Comparison of ENCODE assay signal across 1 fruit fly cellular context in genomic region chr3R:23314332-23314731, dm6.
A peak's percentile ranks its signal among the peaks of the same experiment; 100 is the strongest.
TF ChIP-seq lines count a peak whose summit lies in the region.

No protein-coding gene starts in this region.

TF ChIP-seq in whole organism, embryonic, 481 proteins besides CTCF, POLR2A, EP300 and RAD21 (continued from another document):
- TF ChIP-seq sna (GFP tag; IDR thresholded peaks at IDR 0.05; lab: Robert Waterston, UW; ENCODE audit: partially characterized antibody) (no peak), chinmo (GFP tag; IDR thresholded peaks at IDR 0.05; lab: Robert Waterston, UW; ENCODE audit: partially characterized antibody) (peak; percentile 94), lov (optimal IDR thresholded peaks at IDR 0.05; lab: Kevin White, UChicago) (no peak), lov (GFP tag; IDR thresholded peaks at IDR 0.05; lab: Robert Waterston, UW) (peak; percentile 55; the same call in 1 of the 3 replicates), GATAe (GFP tag; conservative IDR thresholded peaks at IDR 0.05; lab: Robert Waterston, UW) (no peak), CG10462 (GFP tag; optimal IDR thresholded peaks at IDR 0.05; lab: Kevin White, UChicago) (no peak), bab2 (GFP tag; optimal IDR thresholded peaks at IDR 0.05; lab: Kevin White, UChicago) (no peak), phol (tag; optimal IDR thresholded peaks at IDR 0.05; lab: Kevin White, UChicago) (peak; percentile 42), CG9215 (GFP tag; IDR thresholded peaks at IDR 0.05; lab: Robert Waterston, UW) (no peak), ara (GFP tag; IDR thresholded peaks at IDR 0.05; lab: Robert Waterston, UW) (no peak), sug (tag; optimal IDR thresholded peaks at IDR 0.05; lab: Kevin White, UChicago) (peak; percentile 14), hbn (GFP tag; IDR thresholded peaks at IDR 0.05; lab: Robert Waterston, UW; ENCODE audit: partially characterized antibody) (no peak; the same call in 1 of the 2 replicates), Doc3 (GFP tag; IDR thresholded peaks at IDR 0.05; lab: Robert Waterston, UW; ENCODE audit: partially characterized antibody) (no peak), CG43689 (GFP tag; IDR thresholded peaks at IDR 0.05; lab: Robert Waterston, UW) (no peak), grn (GFP tag; optimal IDR thresholded peaks at IDR 0.05; lab: Kevin White, UChicago) (no peak), Hand (GFP tag; optimal IDR thresholded peaks at IDR 0.05; lab: Kevin White, UChicago) (no peak), oc (tag; optimal IDR thresholded peaks at IDR 0.05; lab: Kevin White, UChicago) (peak; percentile 50), lilli (GFP tag; optimal IDR thresholded peaks at IDR 0.05; lab: Kevin White, UChicago) (no peak), NC2α (GFP tag; optimal IDR thresholded peaks at IDR 0.05; lab: Kevin White, UChicago) (peak; percentile 71), CG15011 (GFP tag; optimal IDR thresholded peaks at IDR 0.05; lab: Kevin White, UChicago) (peak; percentile 18), CG30403 (GFP tag; optimal IDR thresholded peaks at IDR 0.05; lab: Kevin White, UChicago) (no peak), gce (GFP tag; IDR thresholded peaks at IDR 0.05; lab: Robert Waterston, UW) (peak; percentile 77; the same call in 2 of the 3 replicates), Rx (GFP tag; IDR thresholded peaks at IDR 0.05; lab: Robert Waterston, UW) (no peak), trh (GFP tag; optimal IDR thresholded peaks at IDR 0.05; lab: Kevin White, UChicago) (no peak), Abd-B (GFP tag; optimal IDR thresholded peaks at IDR 0.05; lab: Kevin White, UChicago) (no peak), tna (GFP tag; IDR thresholded peaks at IDR 0.05; lab: Robert Waterston, UW; ENCODE audit: partially characterized antibody) (no peak), ro (GFP tag; IDR thresholded peaks at IDR 0.05; lab: Robert Waterston, UW) (no peak), CG3995 (GFP tag; optimal IDR thresholded peaks at IDR 0.05; lab: Kevin White, UChicago) (no peak), esg (GFP tag; conservative IDR thresholded peaks at IDR 0.05; lab: Robert Waterston, UW) (no peak), ssp (GFP tag; IDR thresholded peaks at IDR 0.05; lab: Robert Waterston, UW) (no peak), Bteb2 (GFP tag; optimal IDR thresholded peaks at IDR 0.05; lab: Kevin White, UChicago) (no peak), Lhr (GFP tag; optimal IDR thresholded peaks at IDR 0.05; lab: Kevin White, UChicago) (no peak), tio (GFP tag; optimal IDR thresholded peaks at IDR 0.05; lab: Kevin White, UChicago) (peak; percentile 18), CG11696 (GFP tag; IDR thresholded peaks at IDR 0.05; lab: Robert Waterston, UW) (peak; percentile 45), CG16863 (GFP tag; optimal IDR thresholded peaks at IDR 0.05; lab: Kevin White, UChicago) (no peak), Atf-2 (GFP tag; optimal IDR thresholded peaks at IDR 0.05; lab: Kevin White, UChicago) (no peak), CG7357 (GFP tag; IDR thresholded peaks at IDR 0.05; lab: Robert Waterston, UW) (no peak), Dll (GFP tag; IDR thresholded peaks at IDR 0.05; lab: Robert Waterston, UW; ENCODE audit: partially characterized antibody) (no peak), danr (GFP tag; IDR thresholded peaks at IDR 0.05; lab: Robert Waterston, UW) (no peak; the same call in 1 of the 2 replicates), CG2120 (GFP tag; optimal IDR thresholded peaks at IDR 0.05; lab: Kevin White, UChicago) (no peak), CG12155 (GFP tag; optimal IDR thresholded peaks at IDR 0.05; lab: Kevin White, UChicago) (no peak), Camta (GFP tag; optimal IDR thresholded peaks at IDR 0.05; lab: Kevin White, UChicago) (no peak), Eip74EF (GFP tag; optimal IDR thresholded peaks at IDR 0.05; lab: Kevin White, UChicago) (peak in 1 of 2 experiments; percentile 66), luna (GFP tag; optimal IDR thresholded peaks at IDR 0.05; lab: Kevin White, UChicago) (no peak), Vsx1 (GFP tag; optimal IDR thresholded peaks at IDR 0.05; lab: Kevin White, UChicago) (peak; percentile 33), slp2 (GFP tag; optimal IDR thresholded peaks at IDR 0.05; lab: Kevin White, UChicago) (no peak), C15 (GFP tag; IDR thresholded peaks at IDR 0.05; lab: Robert Waterston, UW) (no peak), pho (GFP tag; optimal IDR thresholded peaks at IDR 0.05; lab: Kevin White, UChicago) (no peak), ab (GFP tag; optimal IDR thresholded peaks at IDR 0.05; lab: Kevin White, UChicago) (no peak), CG10366 (GFP tag; IDR thresholded peaks at IDR 0.05; lab: Robert Waterston, UW) (no peak; the same call in 1 of the 2 replicates), Side (GFP tag; optimal IDR thresholded peaks at IDR 0.05; lab: Kevin White, UChicago) (peak; percentile 49), D19A (tag; optimal IDR thresholded peaks at IDR 0.05; lab: Kevin White, UChicago) (no peak), trem (tag; optimal IDR thresholded peaks at IDR 0.05; lab: Kevin White, UChicago) (peak; percentile 27), insv (GFP tag; optimal IDR thresholded peaks at IDR 0.05; lab: Kevin White, UChicago) (peak in 1 of 2 experiments; percentile 15), Drgx (GFP tag; IDR thresholded peaks at IDR 0.05; lab: Robert Waterston, UW) (peak; percentile 73), Ets65A (GFP tag; lab: Kevin White, UChicago) (peak; percentile 90), CG4820 (GFP tag; optimal IDR thresholded peaks at IDR 0.05; lab: Kevin White, UChicago) (no peak), CG2712 (tag; optimal IDR thresholded peaks at IDR 0.05; lab: Kevin White, UChicago) (peak; percentile 32), CG2199 (GFP tag; IDR thresholded peaks at IDR 0.05; lab: Robert Waterston, UW) (no peak; the same call in none of the 3 replicates), Atf6 (GFP tag; IDR thresholded peaks at IDR 0.05; lab: Robert Waterston, UW) (peak; percentile 51), wek (GFP tag; optimal IDR thresholded peaks at IDR 0.05; lab: Kevin White, UChicago) (peak; percentile 72), peb (GFP tag; IDR thresholded peaks at IDR 0.05; lab: Robert Waterston, UW) (no peak), CHES-1-like (GFP tag; optimal IDR thresholded peaks at IDR 0.05; lab: Kevin White, UChicago) (peak; percentile 31), CG8089 (GFP tag; optimal IDR thresholded peaks at IDR 0.05; lab: Kevin White, UChicago) (peak; percentile 29), dm (GFP tag; optimal IDR thresholded peaks at IDR 0.05; lab: Kevin White, UChicago) (peak; percentile 7), grau (tag; optimal IDR thresholded peaks at IDR 0.05; lab: Kevin White, UChicago) (peak; percentile 19), CG32772 (GFP tag; IDR thresholded peaks at IDR 0.05; lab: Robert Waterston, UW) (no peak), wdn (GFP tag; IDR thresholded peaks at IDR 0.05; lab: Robert Waterston, UW) (peak; percentile 45; the same call in 1 of the 2 replicates), hb (GFP tag; IDR thresholded peaks at IDR 0.05; lab: Robert Waterston, UW; ENCODE audit: partially characterized antibody) (no peak), Ssrp (tag; optimal IDR thresholded peaks at IDR 0.05; lab: Kevin White, UChicago) (no peak), toy (GFP tag; IDR thresholded peaks at IDR 0.05; lab: Robert Waterston, UW) (no peak), disco-r (GFP tag; optimal IDR thresholded peaks at IDR 0.05; lab: Kevin White, UChicago) (no peak), seq (GFP tag; IDR thresholded peaks at IDR 0.05; lab: Robert Waterston, UW) (peak; percentile 61; the same call in 1 of the 2 replicates), CG5180 (GFP tag; optimal IDR thresholded peaks at IDR 0.05; lab: Kevin White, UChicago) (peak; percentile 49), CG18476 (GFP tag; optimal IDR thresholded peaks at IDR 0.05; lab: Kevin White, UChicago) (no peak), gt (GFP tag; IDR thresholded peaks at IDR 0.05; lab: Robert Waterston, UW) (no peak), tup (GFP tag; optimal IDR thresholded peaks at IDR 0.05; lab: Kevin White, UChicago) (no peak), CG9437 (GFP tag; optimal IDR thresholded peaks at IDR 0.05; lab: Kevin White, UChicago) (peak; percentile 12), Taf1 (GFP tag; IDR thresholded peaks at IDR 0.05; lab: Robert Waterston, UW) (no peak), gfzf (GFP tag; optimal IDR thresholded peaks at IDR 0.05; lab: Kevin White, UChicago) (no peak), CG7987 (GFP tag; optimal IDR thresholded peaks at IDR 0.05; lab: Kevin White, UChicago) (peak; percentile 79), CG2678 (tag; optimal IDR thresholded peaks at IDR 0.05; lab: Kevin White, UChicago) (peak; percentile 34), nerfin-2 (GFP tag; IDR thresholded peaks at IDR 0.05; lab: Robert Waterston, UW; ENCODE audit: partially characterized antibody) (no peak), pita (GFP tag; optimal IDR thresholded peaks at IDR 0.05; lab: Kevin White, UChicago) (no peak), gcm2 (GFP tag; optimal IDR thresholded peaks at IDR 0.05; lab: Kevin White, UChicago) (no peak), Trl (optimal IDR thresholded peaks at IDR 0.05; lab: Kevin White, UChicago) (peak; percentile 87 to 93), Trl (GFP tag; optimal IDR thresholded peaks at IDR 0.05; lab: Kevin White, UChicago) (peak; percentile 60), tgo (GFP tag; IDR thresholded peaks at IDR 0.05; lab: Robert Waterston, UW) (no peak; the same call in 2 of the 3 replicates), CG16779 (GFP tag; IDR thresholded peaks at IDR 0.05; lab: Robert Waterston, UW) (no peak), CG14667 (GFP tag; IDR thresholded peaks at IDR 0.05; lab: Robert Waterston, UW) (no peak), mirr (GFP tag; optimal IDR thresholded peaks at IDR 0.05; lab: Kevin White, UChicago) (peak; percentile 88), bsh (GFP tag; optimal IDR thresholded peaks at IDR 0.05; lab: Kevin White, UChicago) (peak; percentile 27 to 41), otp (GFP tag; IDR thresholded peaks at IDR 0.05; lab: Robert Waterston, UW) (0 out of 3 replicates have a peak, but pooled peaks have one; percentile 46), Nf-YC (tag; optimal IDR thresholded peaks at IDR 0.05; lab: Kevin White, UChicago) (peak; percentile 63), zfh1 (GFP tag; IDR thresholded peaks at IDR 0.05; lab: Robert Waterston, UW) (no peak), CG18764 (GFP tag; optimal IDR thresholded peaks at IDR 0.05; lab: Kevin White, UChicago) (peak; percentile 19), Jarid2 (GFP tag; optimal IDR thresholded peaks at IDR 0.05; lab: Kevin White, UChicago) (peak; percentile 67), CG6813 (GFP tag; optimal IDR thresholded peaks at IDR 0.05; lab: Kevin White, UChicago) (peak; percentile 70), Ravus (GFP tag; IDR thresholded peaks at IDR 0.05; lab: Robert Waterston, UW) (no peak), gsb-n (tag; optimal IDR thresholded peaks at IDR 0.05; lab: Kevin White, UChicago) (peak; percentile 25), fd64A (GFP tag; optimal IDR thresholded peaks at IDR 0.05; lab: Kevin White, UChicago) (peak; percentile 54), CG7271 (tag; optimal IDR thresholded peaks at IDR 0.05; lab: Kevin White, UChicago) (no peak), CG4404 (GFP tag; IDR thresholded peaks at IDR 0.05; lab: Robert Waterston, UW) (no peak), ham (GFP tag; IDR thresholded peaks at IDR 0.05; lab: Robert Waterston, UW) (no peak), rib (GFP tag; IDR thresholded peaks at IDR 0.05; lab: Robert Waterston, UW) (no peak), schlank (tag; optimal IDR thresholded peaks at IDR 0.05; lab: Kevin White, UChicago) (peak; percentile 25), nerfin-1 (tag; optimal IDR thresholded peaks at IDR 0.05; lab: Kevin White, UChicago) (peak; percentile 52), CG1602 (GFP tag; optimal IDR thresholded peaks at IDR 0.05; lab: Kevin White, UChicago) (no peak), CG10654 (GFP tag; optimal IDR thresholded peaks at IDR 0.05; lab: Kevin White, UChicago) (peak; percentile 4), Chrac-16 (GFP tag; optimal IDR thresholded peaks at IDR 0.05; lab: Kevin White, UChicago) (no peak), HLHmδ (GFP tag; optimal IDR thresholded peaks at IDR 0.05; lab: Kevin White, UChicago) (peak; percentile 71), CG7372 (GFP tag; IDR thresholded peaks at IDR 0.05; lab: Robert Waterston, UW) (no peak), CG34224 (GFP tag; IDR thresholded peaks at IDR 0.05; lab: Robert Waterston, UW; ENCODE audit: partially characterized antibody) (peak; percentile 22; the same call in 2 of the 3 replicates), CG12299 (tag; optimal IDR thresholded peaks at IDR 0.05; lab: Kevin White, UChicago) (no peak), CG34422 (GFP tag; IDR thresholded peaks at IDR 0.05; lab: Robert Waterston, UW) (no peak; the same call in 2 of the 3 replicates), gro (GFP tag; optimal IDR thresholded peaks at IDR 0.05; lab: Kevin White, UChicago) (peak; percentile 6), slbo (GFP tag; IDR thresholded peaks at IDR 0.05; lab: Robert Waterston, UW) (no peak), CG9876 (GFP tag; optimal IDR thresholded peaks at IDR 0.05; lab: Kevin White, UChicago) (no peak), CG4328 (GFP tag; optimal IDR thresholded peaks at IDR 0.05; lab: Kevin White, UChicago) (peak; percentile 56), Nf-YB (GFP tag; optimal IDR thresholded peaks at IDR 0.05; lab: Kevin White, UChicago) (peak; percentile 23), Dek (tag; optimal IDR thresholded peaks at IDR 0.05; lab: Kevin White, UChicago) (no peak), MESR4 (GFP tag; optimal IDR thresholded peaks at IDR 0.05; lab: Kevin White, UChicago) (no peak), CG9932 (GFP tag; IDR thresholded peaks at IDR 0.05; lab: Robert Waterston, UW) (no peak), Dfd (GFP tag; optimal IDR thresholded peaks at IDR 0.05; lab: Kevin White, UChicago) (no peak), Hmr (GFP tag; optimal IDR thresholded peaks at IDR 0.05; lab: Kevin White, UChicago) (peak; percentile 31), Sry-δ (GFP tag; optimal IDR thresholded peaks at IDR 0.05; lab: Kevin White, UChicago) (no peak), CG12744 (GFP tag; optimal IDR thresholded peaks at IDR 0.05; lab: Kevin White, UChicago) (no peak), lola (GFP tag; optimal IDR thresholded peaks at IDR 0.05; lab: Kevin White, UChicago) (no peak), CG14014 (GFP tag; IDR thresholded peaks at IDR 0.05; lab: Robert Waterston, UW) (peak; percentile 52; the same call in 1 of the 2 replicates), sqz (GFP tag; optimal IDR thresholded peaks at IDR 0.05; lab: Kevin White, UChicago) (peak; percentile 70), bbx (GFP tag; IDR thresholded peaks at IDR 0.05; lab: Robert Waterston, UW; ENCODE audit: partially characterized antibody) (no peak), vfl (GFP tag; optimal IDR thresholded peaks at IDR 0.05; lab: Kevin White, UChicago) (no peak), kni (GFP tag; optimal IDR thresholded peaks at IDR 0.05; lab: Kevin White, UChicago) (peak; percentile 85), CG10431 (GFP tag; optimal IDR thresholded peaks at IDR 0.05; lab: Kevin White, UChicago) (peak; percentile 67)
TF ChIP-seq in whole organism, embryonic: peak in this region for 190.
